Fruit fly (Drosophila melanogaster): Measurements from ENCODE around the gene Sbat.

The Sbat gene

dm6 chr2L:2872309-2872932 is 5.7 kb upstream of the Sbat start (continued):
- TF ChIP-seq fd96Cb (tag; optimal IDR thresholded peaks at IDR 0.05) = peak; percentile 17
- no peak for TF ChIP-seq hth (optimal IDR thresholded peaks at IDR 0.05)
- TF ChIP-seq CG13894 (tag; optimal IDR thresholded peaks at IDR 0.05) = peak; percentile 21
- TF ChIP-seq psq (GFP tag; optimal IDR thresholded peaks at IDR 0.05) = no peak
- TF ChIP-seq CG6854 (GFP tag; optimal IDR thresholded peaks at IDR 0.05) = no peak
- TF ChIP-seq eyg (GFP tag; optimal IDR thresholded peaks at IDR 0.05) = no peak
- peak; percentile 78 for TF ChIP-seq CG18599 (GFP tag; optimal IDR thresholded peaks at IDR 0.05)
- TF ChIP-seq CG1529 (GFP tag; optimal IDR thresholded peaks at IDR 0.05) = no peak
- TF ChIP-seq tup (GFP tag; optimal IDR thresholded peaks at IDR 0.05) = peak; percentile 20
- no peak for TF ChIP-seq CG9727 (GFP tag; optimal IDR thresholded peaks at IDR 0.05)
- TF ChIP-seq trh (GFP tag; optimal IDR thresholded peaks at IDR 0.05) = no peak
- TF ChIP-seq CHES-1-like (GFP tag; optimal IDR thresholded peaks at IDR 0.05) = no peak
- peak; percentile 25; the same call in 1 of the 2 replicates for TF ChIP-seq CG10366 (GFP tag; IDR thresholded peaks at IDR 0.05)
- TF ChIP-seq Side (GFP tag; optimal IDR thresholded peaks at IDR 0.05) = no peak
- TF ChIP-seq run (tag; optimal IDR thresholded peaks at IDR 0.05) = no peak
- TF ChIP-seq stc (GFP tag; IDR thresholded peaks at IDR 0.05) = peak; percentile 28; the same call in 1 of the 2 replicates
- TF ChIP-seq CG6791 (GFP tag; IDR thresholded peaks at IDR 0.05; ENCODE audit: partially characterized antibody) = no peak
- TF ChIP-seq fd102C (GFP tag; optimal IDR thresholded peaks at IDR 0.05) = no peak
- no peak for TF ChIP-seq pita (GFP tag; optimal IDR thresholded peaks at IDR 0.05)
- TF ChIP-seq btn (GFP tag; optimal IDR thresholded peaks at IDR 0.05) = no peak
- peak; percentile 30 for TF ChIP-seq nau (GFP tag; optimal IDR thresholded peaks at IDR 0.05)
- TF ChIP-seq Ssrp (tag; optimal IDR thresholded peaks at IDR 0.05) = peak; percentile 16
- TF ChIP-seq so (GFP tag; IDR thresholded peaks at IDR 0.05) = 0 out of 3 replicates have a peak, but pooled peaks have one; percentile 43
- TF ChIP-seq dmrt11E (tag; optimal IDR thresholded peaks at IDR 0.05) = no peak
- TF ChIP-seq CG31388 (GFP tag; optimal IDR thresholded peaks at IDR 0.05) = no peak
- TF ChIP-seq unc-4 (GFP tag; IDR thresholded peaks at IDR 0.05; ENCODE audit: partially characterized antibody) = no peak
- TF ChIP-seq CG32767 (GFP tag; IDR thresholded peaks at IDR 0.05) = no peak
- TF ChIP-seq nmo (GFP tag; optimal IDR thresholded peaks at IDR 0.05) = no peak
- TF ChIP-seq Max (GFP tag; optimal IDR thresholded peaks at IDR 0.05) = no peak
- TF ChIP-seq Hmx (GFP tag; optimal IDR thresholded peaks at IDR 0.05) = no peak
- no peak for TF ChIP-seq Gsc (GFP tag; IDR thresholded peaks at IDR 0.05)
- no peak for TF ChIP-seq Abd-B (GFP tag; optimal IDR thresholded peaks at IDR 0.05)
- no peak for TF ChIP-seq disco-r (GFP tag; optimal IDR thresholded peaks at IDR 0.05)
- TF ChIP-seq CG12769 (tag; optimal IDR thresholded peaks at IDR 0.05) = peak; percentile 61
- peak; percentile 63 for TF ChIP-seq slbo (GFP tag; IDR thresholded peaks at IDR 0.05)
- TF ChIP-seq fd3F (GFP tag; optimal IDR thresholded peaks at IDR 0.05) = peak; percentile 67
- no peak for TF ChIP-seq Dfd (GFP tag; optimal IDR thresholded peaks at IDR 0.05)
- no peak for TF ChIP-seq Rx (GFP tag; IDR thresholded peaks at IDR 0.05)
- TF ChIP-seq ase (GFP tag; IDR thresholded peaks at IDR 0.05) = 0 out of 3 replicates have a peak, but pooled peaks have one; percentile 17
- no peak for TF ChIP-seq z (GFP tag; IDR thresholded peaks at IDR 0.05)
- TF ChIP-seq CG10979 (tag; optimal IDR thresholded peaks at IDR 0.05) = no peak
- no peak for TF ChIP-seq Atf3 (GFP tag; optimal IDR thresholded peaks at IDR 0.05)
- TF ChIP-seq CG8944 (GFP tag; optimal IDR thresholded peaks at IDR 0.05) = no peak
- no peak for TF ChIP-seq CG9215 (GFP tag; IDR thresholded peaks at IDR 0.05)
- TF ChIP-seq CG33213 (GFP tag; optimal IDR thresholded peaks at IDR 0.05) = no peak
- TF ChIP-seq Hr51 (GFP tag; optimal IDR thresholded peaks at IDR 0.05) = peak in 1 of 2 experiments; percentile 84
- no peak for TF ChIP-seq her (GFP tag; optimal IDR thresholded peaks at IDR 0.05)
- TF ChIP-seq CG10565 (GFP tag; optimal IDR thresholded peaks at IDR 0.05) = no peak
- peak; percentile 63 for TF ChIP-seq gem (tag; optimal IDR thresholded peaks at IDR 0.05)
- no peak for TF ChIP-seq onecut (GFP tag; IDR thresholded peaks at IDR 0.05)
